Worm (Caenorhabditis elegans) whole organism, L4/young adult: Measurements from ENCODE around the gene cyp-42A1.

Source experiments
- W03F9.2 ChIP-seq: fragments of 150-350 bp; optimal IDR thresholded peaks from 2 replicates; lab custom pipeline; 2014; ENCODE audit warnings: missing biosample characterization, missing genetic modification characterization
- dao-5 ChIP-seq: sonication (generic microtip); optimal IDR thresholded peaks from 2 replicates; lab custom pipeline; 2016; ENCODE audit warnings: missing genotype, missing genetic modification characterization, moderate library complexity, missing compliant biosample characterization
- him-1 ChIP-seq: sonication (generic microtip); optimal IDR thresholded peaks from 2 replicates; lab custom pipeline; 2016; ENCODE audit warnings: missing genotype, missing genetic modification reagents, missing genetic modification characterization, missing compliant biosample characterization

The cyp-42A1 gene

DNA sequence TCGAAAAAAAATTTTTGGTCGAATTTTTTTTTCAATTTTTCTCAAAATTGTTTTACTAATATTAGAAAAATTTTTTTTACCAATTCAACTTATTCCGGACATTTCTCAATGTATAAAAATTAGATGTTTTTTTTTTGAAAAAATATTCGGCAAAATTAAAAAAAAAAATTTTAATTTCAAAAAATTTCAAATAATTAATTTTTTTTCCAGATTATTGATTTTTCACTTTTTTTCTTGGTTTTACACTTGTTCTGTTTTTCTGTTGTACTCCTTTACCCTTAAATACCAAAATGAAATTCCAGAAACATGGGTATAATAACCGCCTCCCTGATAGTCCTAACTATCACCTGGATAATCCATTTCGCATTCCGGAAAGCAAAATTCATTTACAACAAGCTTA lies at the start of gene cyp-42A1:
Gene cyp-42A1, plus strand, starts transcription at position 301 of the 400 bp plus-strand sequence.
- no peak for TF ChIP-seq him-1 (tag; lab: Kevin White, UChicago)
- TF ChIP-seq W03F9.2 (tag; lab: Kevin White, UChicago): no peak
- no peak for TF ChIP-seq dao-5 (tag; lab: Kevin White, UChicago)

DNA sequence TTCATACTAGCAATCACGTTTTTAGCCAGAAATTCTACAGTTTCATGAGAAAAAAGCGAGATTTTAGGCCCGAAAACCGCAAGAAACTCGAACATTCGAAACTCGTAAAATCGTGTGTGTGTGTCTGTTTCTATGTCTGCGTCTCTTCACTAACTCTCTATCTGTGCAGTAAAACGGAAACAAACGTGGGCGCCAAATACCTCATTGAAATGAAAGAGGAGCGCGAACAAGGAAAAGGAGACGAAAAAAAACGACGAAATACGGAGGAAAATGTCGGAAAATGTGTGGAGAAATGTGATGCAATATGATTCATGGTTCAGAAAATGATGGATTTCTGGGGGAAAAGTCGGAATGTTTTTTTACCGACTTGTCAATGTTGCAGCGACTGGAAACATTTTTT lies 43.3 kb upstream of the cyp-42A1 start:
- no peak for TF ChIP-seq him-1 (tag; lab: Kevin White, UChicago)
- no peak for TF ChIP-seq W03F9.2 (tag; lab: Kevin White, UChicago)

DNA sequence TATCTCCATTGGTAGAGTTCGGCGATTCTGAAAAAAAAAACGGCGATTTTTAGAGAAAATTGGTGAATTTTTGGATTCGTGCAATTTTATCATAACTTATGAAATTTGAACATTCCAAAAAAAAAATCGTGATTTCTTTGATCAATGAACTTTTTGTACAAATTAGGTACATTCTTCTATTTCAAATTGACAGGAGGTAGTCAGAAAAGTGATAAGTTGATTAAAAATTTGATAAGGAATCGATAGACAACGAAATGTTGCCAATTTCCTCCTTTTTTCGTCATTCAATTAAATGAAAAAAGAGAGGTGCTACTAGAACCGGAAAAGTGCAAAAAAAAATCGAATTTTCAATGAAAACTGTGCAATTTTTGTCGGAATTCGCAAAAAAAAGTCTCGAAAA lies 40.9 kb upstream of the cyp-42A1 start:
- no peak for TF ChIP-seq dao-5 (tag; lab: Kevin White, UChicago)

ce11 chrV:18873833-18874232 lies 38.0 kb upstream of the cyp-42A1 start, which contains the start of gene ceh-51:
TSS of gene ceh-51 (plus strand) at chrV:18874133.
- TF ChIP-seq W03F9.2 (tag; lab: Kevin White, UChicago) (no peak), dao-5 (tag; lab: Kevin White, UChicago) (no peak), him-1 (tag; lab: Kevin White, UChicago) (no peak)

- TF ChIP-seq dao-5 (tag; lab: Kevin White, UChicago) (no peak), W03F9.2 (tag; lab: Kevin White, UChicago) (peak; percentile 55)
Measured at ce11 chrV:18894924-18895388, 16.9 kb upstream of the cyp-42A1 start, which contains the start of gene emb-4. TSS of gene emb-4 (minus strand) at chrV:18894974.

DNA sequence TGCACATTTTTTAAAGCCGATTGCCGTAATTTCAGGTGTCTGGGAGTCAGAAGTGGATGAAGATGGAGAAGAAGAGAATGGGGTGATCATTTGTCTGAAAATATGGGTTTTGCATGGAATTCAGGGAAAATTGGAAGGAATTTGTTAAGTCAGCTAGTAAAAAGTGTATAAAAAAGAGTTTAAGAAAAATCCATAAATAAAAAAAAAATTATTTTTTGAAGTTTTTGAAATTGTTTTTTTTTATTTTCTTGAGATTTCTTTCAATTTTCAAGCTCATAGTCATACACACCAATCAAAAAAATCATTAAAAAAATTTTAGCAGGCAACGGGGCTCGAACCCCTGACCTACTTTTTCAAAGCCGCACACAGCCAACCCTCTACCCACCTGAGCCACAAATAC lies 11.4 kb upstream of the cyp-42A1 start, which contains the start of gene nhr-243:
Gene nhr-243, minus strand, starts transcription at position 101 of the 400 bp plus-strand sequence.
- TF ChIP-seq W03F9.2 (tag; lab: Kevin White, UChicago) (no peak), him-1 (tag; lab: Kevin White, UChicago) (no peak), dao-5 (tag; lab: Kevin White, UChicago) (no peak)

DNA sequence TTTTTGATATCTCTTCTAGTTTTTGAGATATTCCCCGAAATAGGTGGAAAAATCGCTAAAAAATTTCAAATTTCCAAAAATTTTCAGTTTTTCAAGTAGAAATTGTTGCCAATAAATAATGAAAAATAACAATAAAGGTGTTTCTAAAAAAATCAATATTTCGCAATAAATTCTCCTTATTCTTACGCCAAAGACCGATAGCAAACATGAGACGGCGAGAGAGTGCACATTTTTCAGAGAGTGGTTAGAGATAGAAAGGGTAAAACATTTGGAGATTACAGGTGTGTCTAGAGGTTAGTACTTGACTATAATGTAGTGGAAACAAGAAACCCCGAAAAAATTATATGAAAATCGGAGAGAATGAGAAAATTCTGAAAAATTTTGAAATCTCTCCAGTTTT lies 10.3 kb upstream of the cyp-42A1 start:
- TF ChIP-seq W03F9.2 (tag; lab: Kevin White, UChicago) (no peak), him-1 (tag; lab: Kevin White, UChicago) (no peak), dao-5 (tag; lab: Kevin White, UChicago) (no peak)

- TF ChIP-seq dao-5 (tag; lab: Kevin White, UChicago): no peak
- no peak for TF ChIP-seq him-1 (tag; lab: Kevin White, UChicago)
- no peak for TF ChIP-seq W03F9.2 (tag; lab: Kevin White, UChicago)
Measured at ce11 chrV:18903472-18903871, 8.4 kb upstream of the cyp-42A1 start, which contains the start of gene mihp-2. TSS of gene mihp-2 (plus strand) at chrV:18903772.

- TF ChIP-seq dao-5 (tag; lab: Kevin White, UChicago) (no peak), W03F9.2 (tag; lab: Kevin White, UChicago) (no peak), him-1 (tag; lab: Kevin White, UChicago) (no peak)
Measured at ce11 chrV:18907519-18907918, 4.3 kb upstream of the cyp-42A1 start.

DNA sequence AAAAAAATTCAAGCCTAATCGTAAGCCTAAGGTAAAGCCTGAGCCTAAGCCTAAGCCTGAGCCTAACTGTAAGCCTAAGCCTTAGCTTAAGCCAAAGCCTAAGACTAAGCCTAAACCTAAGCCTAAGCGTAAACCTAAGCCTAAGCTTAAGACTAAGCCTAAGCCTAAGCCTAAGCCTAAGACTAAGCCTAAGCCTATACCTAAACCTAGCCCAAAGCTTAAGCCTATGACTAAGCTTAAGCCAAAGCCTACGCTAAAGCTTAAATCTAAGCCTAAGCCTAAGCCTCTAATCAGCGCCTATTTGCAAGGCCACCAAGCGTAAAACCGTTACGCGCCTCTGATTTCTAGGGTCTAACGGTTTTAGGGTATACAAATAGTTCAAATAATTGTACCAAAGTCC lies 2.2 kb upstream of the cyp-42A1 start:
- TF ChIP-seq him-1 (tag; lab: Kevin White, UChicago) (no peak), dao-5 (tag; lab: Kevin White, UChicago) (no peak), W03F9.2 (tag; lab: Kevin White, UChicago) (no peak)

- TF ChIP-seq W03F9.2 (tag; lab: Kevin White, UChicago) (no peak), dao-5 (tag; lab: Kevin White, UChicago) (no peak), him-1 (tag; lab: Kevin White, UChicago) (no peak)
Measured at ce11 chrV:18912555-18912954, 719 bp downstream of the cyp-42A1 start.

DNA sequence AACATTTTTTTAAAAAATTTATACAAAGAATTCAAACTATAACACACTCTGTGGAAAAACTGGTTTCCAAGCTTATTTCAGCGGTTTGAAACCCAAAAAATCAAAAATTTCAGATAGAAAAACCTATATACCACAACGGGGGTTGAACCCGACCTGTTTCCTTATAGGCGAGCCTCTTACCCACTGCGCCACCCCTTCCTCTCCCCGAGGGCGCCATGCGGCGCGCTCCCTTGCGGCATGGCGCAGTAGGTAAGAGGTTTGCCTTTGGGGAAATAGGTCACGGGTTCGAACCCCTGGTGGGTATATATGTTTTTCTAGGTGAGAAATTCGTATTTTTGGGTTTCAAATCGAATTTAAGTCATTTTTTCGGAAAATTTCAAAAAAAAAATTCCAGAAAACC lies 1.3 kb downstream of the cyp-42A1 start:
- TF ChIP-seq W03F9.2 (tag; lab: Kevin White, UChicago) (no peak), him-1 (tag; lab: Kevin White, UChicago) (no peak), dao-5 (tag; lab: Kevin White, UChicago) (no peak)

- TF ChIP-seq him-1 (tag; lab: Kevin White, UChicago) (no peak), W03F9.2 (tag; lab: Kevin White, UChicago) (no peak), dao-5 (tag; lab: Kevin White, UChicago) (no peak)
Measured at ce11 chrV:18917396-18917795, 5.6 kb downstream of the cyp-42A1 start.

DNA sequence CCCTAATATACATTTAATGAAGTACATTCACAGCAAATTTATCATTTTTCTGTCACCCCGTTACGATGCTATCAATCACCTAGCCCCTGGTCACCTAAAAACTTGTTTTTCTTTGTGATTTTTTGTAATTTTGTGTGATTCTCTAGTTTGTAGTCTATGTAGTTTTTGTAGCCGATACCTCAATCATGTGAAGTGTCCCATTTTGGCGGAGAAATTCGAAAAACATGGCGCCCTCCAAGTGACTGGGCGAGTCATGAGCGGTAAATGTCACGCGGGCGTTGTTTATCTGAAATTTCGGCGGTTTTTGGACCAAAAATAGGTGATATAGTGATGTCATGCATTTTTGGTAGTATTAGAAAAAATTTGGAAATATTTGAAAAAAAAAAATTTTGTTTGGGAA lies 18.9 kb downstream of the cyp-42A1 start:
- TF ChIP-seq dao-5 (tag; lab: Kevin White, UChicago): no peak
- no peak for TF ChIP-seq him-1 (tag; lab: Kevin White, UChicago)
- no peak for TF ChIP-seq W03F9.2 (tag; lab: Kevin White, UChicago)
